Worm (Caenorhabditis elegans) whole organism, mixed stage, embryonic: ENCODE results near the gene C46C2.3.
"Not testable (repeated sequence)": the region's sequence is repeated elsewhere in the genome, so short reads cannot be mapped to it uniquely, and the experiment has no call there.

ENCODE experiments used
- M03D4.4 ChIP-seq: sonication (generic microtip); optimal IDR thresholded peaks from 2 replicates; lab custom pipeline; 2017; ENCODE audit warnings: mild to moderate bottlenecking, missing genetic modification characterization, missing compliant biosample characterization
- blmp-1 ChIP-seq: fragments of 150-350 bp; optimal IDR thresholded peaks from 2 replicates; lab custom pipeline; 2014; ENCODE audit warnings: missing biosample characterization, missing genetic modification characterization
- ceh-43 ChIP-seq: fragments of 200-800 bp; sonication (Bioruptor generic); optimal IDR thresholded peaks from 2 replicates; lab custom pipeline; 2018; ENCODE audit warnings: mild to moderate bottlenecking, missing genetic modification characterization, moderate library complexity, missing compliant biosample characterization
- ceh-83 ChIP-seq: fragments of 200-800 bp; sonication (Bioruptor generic); optimal IDR thresholded peaks from 2 replicates; lab custom pipeline; 2018; ENCODE audit warnings: mild to moderate bottlenecking, missing genetic modification characterization, missing compliant biosample characterization
- ces-1 ChIP-seq: fragments of 150-350 bp; optimal IDR thresholded peaks from 2 replicates; lab custom pipeline; 2014; ENCODE audit warnings: missing biosample characterization, missing genetic modification reagents, missing genetic modification characterization
- cnd-1 ChIP-seq: fragments of 200-800 bp; sonication (Bioruptor generic); optimal IDR thresholded peaks from 2 replicates; lab custom pipeline; 2018; ENCODE audit warnings: mild to moderate bottlenecking, missing genetic modification characterization, missing compliant biosample characterization
- drap-1 ChIP-seq: fragments of 200-800 bp; sonication (Bioruptor generic); optimal IDR thresholded peaks from 3 replicates; lab custom pipeline; 2018; ENCODE audit warnings: mild to moderate bottlenecking, missing genetic modification characterization, missing compliant biosample characterization
- elt-1 ChIP-seq: sonication (generic microtip); optimal IDR thresholded peaks from 2 replicates; lab custom pipeline; 2017; ENCODE audit warnings: missing genetic modification characterization, mild to moderate bottlenecking, missing compliant biosample characterization, antibody characterized with exemption, moderate library complexity, borderline replicate concordance; ENCODE audit not compliant: insufficient read depth
- elt-3 ChIP-seq: fragments of 150-350 bp; optimal IDR thresholded peaks from 2 replicates; lab custom pipeline; 2014; ENCODE audit warnings: missing biosample characterization, missing genetic modification characterization
- ham-2 ChIP-seq: fragments of 200-800 bp; sonication (Bioruptor generic); optimal IDR thresholded peaks from 2 replicates; lab custom pipeline; 2018; ENCODE audit warnings: mild to moderate bottlenecking, missing genetic modification characterization, missing compliant biosample characterization
- hlh-1 ChIP-seq: fragments of 150-350 bp; optimal IDR thresholded peaks from 2 replicates; lab custom pipeline; 2014; ENCODE audit warnings: missing biosample characterization, missing genetic modification reagents, missing genetic modification characterization
- lsy-2 ChIP-seq: fragments of 150-350 bp; optimal IDR thresholded peaks from 2 replicates; lab custom pipeline; 2014; ENCODE audit warnings: missing biosample characterization, missing genetic modification characterization
- mab-5 ChIP-seq: fragments of 150-350 bp; optimal IDR thresholded peaks from 2 replicates; lab custom pipeline; 2014; ENCODE audit warnings: missing biosample characterization, missing genetic modification characterization
- mep-1 ChIP-seq: fragments of 150-350 bp; optimal IDR thresholded peaks from 2 replicates; lab custom pipeline; 2017; ENCODE audit warnings: missing biosample characterization, missing genetic modification reagents, missing genetic modification characterization, inconsistent platforms
- mls-2 ChIP-seq: sonication (generic microtip); optimal IDR thresholded peaks from 2 replicates; lab custom pipeline; 2016; ENCODE audit warnings: mild to moderate bottlenecking, missing genetic modification characterization, moderate library complexity, missing compliant biosample characterization
- nhr-12 ChIP-seq: fragments of 150-350 bp; optimal IDR thresholded peaks from 2 replicates; lab custom pipeline; 2014; ENCODE audit warnings: missing biosample characterization, missing genetic modification characterization
- nhr-2 ChIP-seq: fragments of 150-350 bp; optimal IDR thresholded peaks from 2 replicates; lab custom pipeline; 2014; ENCODE audit warnings: missing biosample characterization, missing genetic modification characterization
- nhr-237 ChIP-seq: fragments of 150-350 bp; optimal IDR thresholded peaks from 2 replicates; lab custom pipeline; 2014; ENCODE audit warnings: missing biosample characterization, missing genetic modification characterization
- pha-4 ChIP-seq: fragments of 150-350 bp; optimal IDR thresholded peaks from 2 replicates; lab custom pipeline; 2018; ENCODE audit warnings: missing biosample characterization, missing genetic modification reagents, missing genetic modification characterization
- sem-2 ChIP-seq: fragments of 200-800 bp; sonication (Bioruptor generic); optimal IDR thresholded peaks from 2 replicates; lab custom pipeline; 2018; ENCODE audit warnings: mild to moderate bottlenecking, missing genetic modification characterization, missing compliant biosample characterization
- snpc-4 ChIP-seq: fragments of 150-350 bp; optimal IDR thresholded peaks from 2 replicates; lab custom pipeline; 2014; ENCODE audit warnings: missing biosample characterization, missing genetic modification characterization
- sptf-1 ChIP-seq: sonication (generic microtip); optimal IDR thresholded peaks from 2 replicates; lab custom pipeline; 2017; ENCODE audit warnings: mild to moderate bottlenecking, missing genetic modification characterization, moderate library complexity, missing compliant biosample characterization
- tbx-8 ChIP-seq: fragments of 200-800 bp; sonication (Bioruptor generic); optimal IDR thresholded peaks from 2 replicates; lab custom pipeline; 2018; ENCODE audit warnings: mild to moderate bottlenecking, missing genetic modification characterization, moderate library complexity, missing compliant biosample characterization
- unc-120 ChIP-seq: sonication (generic microtip); optimal IDR thresholded peaks from 2 replicates; lab custom pipeline; 2017; ENCODE audit warnings: missing genetic modification characterization, missing compliant biosample characterization; ENCODE audit not compliant: poor library complexity, severe bottlenecking
- unc-39 ChIP-seq: fragments of 150-350 bp; optimal IDR thresholded peaks from 2 replicates; lab custom pipeline; 2014; ENCODE audit warnings: missing biosample characterization, missing genetic modification characterization
- unc-62 ChIP-seq: fragments of 150-350 bp; optimal IDR thresholded peaks from 2 replicates; lab custom pipeline; 2014; ENCODE audit warnings: missing biosample characterization, missing genetic modification reagents, missing genetic modification characterization
- zip-8 ChIP-seq: fragments of 150-350 bp; optimal IDR thresholded peaks from 2 replicates; lab custom pipeline; 2014; ENCODE audit warnings: missing biosample characterization, missing genetic modification characterization
- ztf-11 ChIP-seq: fragments of 150-350 bp; optimal IDR thresholded peaks from 2 replicates; lab custom pipeline; 2014; ENCODE audit warnings: missing biosample characterization, missing genetic modification characterization

C46C2.3 gene

DNA sequence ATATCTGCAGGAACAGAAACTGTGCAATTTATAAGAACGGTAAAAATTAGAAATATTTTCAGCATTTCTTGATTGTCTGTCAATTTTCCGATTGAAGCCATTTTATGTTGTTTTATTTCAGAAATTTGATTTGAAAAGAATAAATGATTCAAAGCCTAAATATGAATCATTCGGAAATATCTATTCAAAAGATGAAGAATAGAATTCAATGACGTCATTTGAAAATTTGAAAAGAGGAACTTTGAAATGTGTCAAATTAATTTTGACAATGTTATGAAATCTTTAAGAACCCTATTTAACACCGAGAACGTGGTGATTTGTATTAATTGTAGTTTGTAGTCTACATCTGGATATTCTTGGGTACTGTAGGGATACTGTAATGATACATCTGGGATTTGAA, 32.4 kb upstream of the C46C2.3 start, which contains the start of gene C46C2.5:
Gene C46C2.5 (minus strand): TSS at position 101 of the 400 bp plus-strand sequence.
- no peak for TF ChIP-seq sem-2 (GFP tag; lab: Kevin White, UChicago)
- TF ChIP-seq elt-1 (tag; lab: Kevin White, UChicago): no peak
- no peak for TF ChIP-seq ceh-43 (GFP tag; lab: Kevin White, UChicago)
- no peak for TF ChIP-seq unc-120 (tag; lab: Kevin White, UChicago)

DNA sequence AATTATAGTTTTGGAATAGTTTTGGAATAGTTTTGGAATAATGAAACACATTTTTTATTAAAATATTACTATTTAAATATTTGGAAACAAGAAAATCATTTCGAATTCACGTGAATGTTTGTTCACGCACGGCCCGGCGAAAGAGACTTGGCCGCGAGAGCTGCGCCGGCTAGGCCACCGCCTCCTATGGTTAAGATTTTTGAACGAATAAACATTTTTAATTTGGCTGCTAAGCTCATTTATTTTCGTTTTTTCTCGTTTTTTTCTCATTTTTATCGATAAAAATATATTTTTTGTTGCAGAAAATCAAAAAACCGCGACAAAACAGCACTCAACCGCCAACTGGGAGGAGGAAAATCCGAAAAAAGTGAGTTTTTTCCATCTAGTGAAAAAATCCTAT, 30.4 kb upstream of the C46C2.3 start, which contains the start of gene C46C2.7:
Gene C46C2.7 (plus strand): TSS at position 301 of the 400 bp plus-strand sequence.
- TF ChIP-seq nhr-2 (tag; lab: Kevin White, UChicago); ztf-11 (tag; lab: Kevin White, UChicago); drap-1 (GFP tag; lab: Kevin White, UChicago): not testable (repeated sequence)

DNA sequence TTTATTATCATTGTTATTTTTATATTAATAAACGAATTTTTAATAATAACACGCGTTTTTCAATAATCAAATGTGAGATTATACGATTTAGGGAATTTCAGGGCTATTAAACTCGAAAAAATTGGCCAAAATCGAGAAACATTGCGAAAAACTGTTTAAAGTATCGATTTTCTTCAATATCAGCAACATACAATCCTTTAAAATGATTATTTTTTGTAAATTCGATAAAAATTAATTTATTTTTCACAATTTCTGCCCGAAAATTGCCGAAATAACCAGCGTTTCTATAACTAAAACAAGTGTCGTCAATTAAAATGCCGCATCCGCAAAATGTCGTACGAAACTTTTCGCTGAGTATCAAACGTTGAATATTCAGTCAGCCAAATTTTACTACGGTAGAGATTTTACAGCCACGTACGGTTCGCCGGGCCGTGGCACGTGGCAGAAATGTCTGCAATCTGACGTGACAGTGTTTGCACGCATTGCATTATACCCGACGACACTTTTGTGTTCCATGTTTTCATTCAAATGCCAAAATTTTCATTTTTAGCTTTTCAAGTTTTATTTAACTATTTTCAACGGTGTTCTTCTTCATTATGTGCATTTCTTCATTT, 28.8 kb upstream of the C46C2.3 start:
- peak; percentile 36 for TF ChIP-seq lsy-2 (tag; lab: Kevin White, UChicago)

DNA sequence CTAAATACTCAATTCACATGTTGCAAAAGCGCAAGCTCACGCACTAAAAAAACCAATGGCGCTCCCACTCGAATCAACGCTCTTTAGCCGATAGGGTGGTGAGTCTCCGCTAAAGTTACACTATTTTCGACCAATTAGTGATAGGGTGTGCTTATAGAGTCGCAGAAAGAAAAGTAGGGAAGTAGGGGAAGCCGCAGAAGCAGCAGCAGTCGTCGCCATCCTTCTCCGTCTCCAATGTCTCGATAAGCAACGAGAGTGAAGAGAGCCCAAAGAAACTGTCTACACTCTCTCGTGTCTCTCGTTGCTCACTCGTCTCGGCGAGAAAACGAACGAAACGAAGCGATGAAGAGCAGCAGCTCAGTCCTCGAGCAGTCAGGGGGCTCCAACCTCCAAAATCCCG, 28.2 kb upstream of the C46C2.3 start:
- no peak for TF ChIP-seq tbx-8 (GFP tag; lab: Kevin White, UChicago)
- TF ChIP-seq hlh-1 (tag; lab: Kevin White, UChicago): peak; percentile 58
- TF ChIP-seq pha-4: peak; percentile 64
- TF ChIP-seq M03D4.4 (tag; lab: Kevin White, UChicago): no peak
- TF ChIP-seq mls-2 (tag; lab: Kevin White, UChicago): peak; percentile 32
- TF ChIP-seq mep-1 (tag; lab: Kevin White, UChicago): peak; percentile 33
- no peak for TF ChIP-seq cnd-1 (tag; lab: Kevin White, UChicago)
- no peak for TF ChIP-seq nhr-237 (tag; lab: Kevin White, UChicago)
- no peak for TF ChIP-seq sem-2 (GFP tag; lab: Kevin White, UChicago)
- TF ChIP-seq nhr-12 (tag; lab: Kevin White, UChicago): no peak
- no peak for TF ChIP-seq zip-8 (tag; lab: Kevin White, UChicago)
- peak; percentile 79 for TF ChIP-seq ces-1 (GFP tag; lab: Kevin White, UChicago)
- peak; percentile 42 for TF ChIP-seq sptf-1 (tag; lab: Kevin White, UChicago)
- TF ChIP-seq unc-62 (GFP tag; lab: Kevin White, UChicago): peak; percentile 23
- no peak for TF ChIP-seq mab-5
- peak; percentile 45 for TF ChIP-seq ham-2 (GFP tag; lab: Kevin White, UChicago)
- peak; percentile 96 for TF ChIP-seq unc-120 (tag; lab: Kevin White, UChicago)

DNA sequence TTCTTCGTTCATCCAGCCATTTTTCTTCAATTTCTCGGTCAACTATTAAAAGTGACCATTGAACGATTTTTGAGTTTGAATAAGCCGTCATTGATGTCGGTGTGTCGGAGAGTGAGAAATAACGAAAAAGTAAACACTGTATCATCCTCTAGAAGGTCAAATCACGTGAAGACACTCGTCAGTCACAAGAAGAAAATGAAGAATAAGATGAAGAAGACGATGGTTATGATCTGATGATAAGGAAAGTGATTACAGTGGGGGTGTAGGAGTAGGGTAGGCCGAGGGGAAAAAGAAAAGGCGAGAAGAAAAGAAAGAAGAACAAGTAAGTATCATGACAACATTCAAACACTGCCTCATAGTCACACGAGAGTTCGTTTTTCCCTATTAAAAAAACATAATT, 26.8 kb upstream of the C46C2.3 start:
- no peak for TF ChIP-seq mep-1 (tag; lab: Kevin White, UChicago)
- TF ChIP-seq elt-3 (tag; lab: Kevin White, UChicago): peak; percentile 43
- TF ChIP-seq, all 35 proteins: peak for 1

DNA sequence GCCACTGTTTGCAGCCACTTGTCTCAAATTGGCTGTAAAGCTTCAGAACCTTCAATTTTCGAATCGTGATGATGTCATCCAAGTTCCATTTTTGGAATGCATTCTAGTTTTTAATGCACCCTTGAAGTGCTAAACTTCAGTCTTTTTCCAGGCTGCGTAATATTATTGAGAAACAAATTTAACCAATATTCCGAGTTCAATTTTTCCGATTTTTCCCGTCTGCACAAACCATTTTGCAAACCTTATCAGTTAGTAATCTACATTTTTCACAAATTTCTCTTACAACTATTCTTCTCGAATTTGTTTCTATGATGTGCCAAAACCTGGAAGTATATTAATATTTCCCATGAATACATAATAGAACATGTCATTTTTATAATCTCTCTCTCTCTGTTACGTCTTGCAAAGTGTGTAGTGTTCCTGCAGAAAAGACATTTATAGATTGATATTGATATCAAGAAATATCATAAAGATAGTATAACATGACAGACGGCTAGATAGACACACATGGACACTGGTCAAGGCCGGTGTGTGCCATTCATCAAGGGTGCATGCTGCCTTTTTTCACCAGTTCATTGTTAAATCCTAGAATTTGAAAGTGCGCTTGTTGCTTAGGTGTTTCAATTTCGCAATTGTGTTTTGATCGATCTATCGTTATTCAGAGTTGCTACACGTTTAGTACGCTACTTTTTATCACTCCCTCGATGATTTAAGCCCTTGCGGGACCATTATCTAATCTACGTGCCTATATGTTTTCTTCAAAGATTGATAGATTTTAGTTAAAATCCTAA, 25.6 kb upstream of the C46C2.3 start:
- TF ChIP-seq ceh-83 (GFP tag; lab: Kevin White, UChicago) (no peak), ztf-11 (tag; lab: Kevin White, UChicago) (no peak), blmp-1 (tag; lab: Kevin White, UChicago) (no peak), snpc-4 (tag; lab: Kevin White, UChicago) (no peak), nhr-2 (tag; lab: Kevin White, UChicago) (no peak), sem-2 (GFP tag; lab: Kevin White, UChicago) (no peak), unc-39 (no peak), lsy-2 (tag; lab: Kevin White, UChicago) (no peak), elt-3 (tag; lab: Kevin White, UChicago) (no peak), nhr-12 (tag; lab: Kevin White, UChicago) (no peak), ham-2 (GFP tag; lab: Kevin White, UChicago) (no peak), elt-1 (tag; lab: Kevin White, UChicago) (no peak), sptf-1 (tag; lab: Kevin White, UChicago) (no peak)
